Worm (Caenorhabditis elegans) whole organism, L1 larva: ENCODE data around the gene pals-26.

ENCODE experiments used
- elt-2 ChIP-seq: sonication (generic microtip); optimal IDR thresholded peaks from 2 replicates; lab custom pipeline; 2016; ENCODE audit warnings: missing genetic modification characterization, mild to moderate bottlenecking, inconsistent platforms, missing compliant biosample characterization, missing genetic modification reagents
- fkh-10 ChIP-seq: sonication (generic microtip); optimal IDR thresholded peaks from 2 replicates; lab custom pipeline; 2017; ENCODE audit warnings: missing biosample characterization, missing genetic modification reagents, missing genetic modification characterization
- lsy-2 ChIP-seq, 2 experiments: fragments of 150-350 bp; optimal IDR thresholded peaks; 2 replicates each; lab custom pipeline; 2014; ENCODE audit warnings: missing biosample characterization in 2 of 2, missing genetic modification characterization in 2 of 2
- nhr-237 ChIP-seq: fragments of 150-350 bp; optimal IDR thresholded peaks from 2 replicates; lab custom pipeline; 2014; ENCODE audit warnings: missing biosample characterization, missing genetic modification characterization
- nhr-28 ChIP-seq: fragments of 150-350 bp; optimal IDR thresholded peaks from 2 replicates; lab custom pipeline; 2014; ENCODE audit warnings: missing biosample characterization, missing genetic modification characterization

- TF ChIP-seq fkh-10 (no peak), nhr-28 (tag; lab: Kevin White, UChicago) (no peak), nhr-237 (tag; lab: Kevin White, UChicago) (no peak), elt-2 (tag; lab: Kevin White, UChicago) (no peak), lsy-2 (tag; optimal IDR thresholded peaks at IDR 0.05; lab: Kevin White, UChicago) (no peak)
Observed at ce11 chrIII:4359208-4359607, 15.7 kb upstream of the pals-26 start.
